Fruit fly (Drosophila melanogaster): ENCODE data around the gene hdm.

hdm gene

dm6 chrX:7968215-7968799 lies 48.4 kb upstream of the hdm start, which contains the start of gene sws (continued):
- TF ChIP-seq CG3838 (GFP tag; optimal IDR thresholded peaks at IDR 0.05) (no peak), nmo (GFP tag; optimal IDR thresholded peaks at IDR 0.05) (peak; percentile 51), CG9437 (GFP tag; optimal IDR thresholded peaks at IDR 0.05) (peak; percentile 28), Bdp1 (GFP tag; optimal IDR thresholded peaks at IDR 0.05) (no peak), abd-A (tag; optimal IDR thresholded peaks at IDR 0.05) (no peak), shn (GFP tag; optimal IDR thresholded peaks at IDR 0.05) (no peak), crol (GFP tag; IDR thresholded peaks at IDR 0.05) (no peak), CG7372 (GFP tag; IDR thresholded peaks at IDR 0.05) (no peak), Meics (GFP tag; optimal IDR thresholded peaks at IDR 0.05) (peak; percentile 53), CG12299 (tag; optimal IDR thresholded peaks at IDR 0.05) (no peak), tio (GFP tag; optimal IDR thresholded peaks at IDR 0.05) (no peak), CG11398 (GFP tag; optimal IDR thresholded peaks at IDR 0.05) (no peak), CG12071 (GFP tag; optimal IDR thresholded peaks at IDR 0.05) (no peak), mld (GFP tag; IDR thresholded peaks at IDR 0.05; ENCODE audit: partially characterized antibody) (peak; percentile 66; the same call in 1 of the 3 replicates), CG4360 (GFP tag; IDR thresholded peaks at IDR 0.05) (no peak), jigr1 (GFP tag; IDR thresholded peaks at IDR 0.05) (no peak), cas (GFP tag; IDR thresholded peaks at IDR 0.05) (no peak), CG3163 (GFP tag; optimal IDR thresholded peaks at IDR 0.05) (no peak), Kr (GFP tag; optimal IDR thresholded peaks at IDR 0.05) (no peak), pan (optimal IDR thresholded peaks at IDR 0.05) (no peak), pan (GFP tag; optimal IDR thresholded peaks at IDR 0.05 in 1 of 2, IDR thresholded peaks at IDR 0.05 in 1 of 2) (no peak), pb (GFP tag; optimal IDR thresholded peaks at IDR 0.05) (no peak), CG12219 (GFP tag; optimal IDR thresholded peaks at IDR 0.05) (no peak), amos (GFP tag; IDR thresholded peaks at IDR 0.05; ENCODE audit: partially characterized antibody) (peak; percentile 75), MTF-1 (GFP tag; optimal IDR thresholded peaks at IDR 0.05; ENCODE audit: borderline replicate concordance) (no peak), run (tag; optimal IDR thresholded peaks at IDR 0.05) (no peak), cato (GFP tag; optimal IDR thresholded peaks at IDR 0.05; ENCODE audit: borderline replicate concordance) (no peak), NC2β (GFP tag; optimal IDR thresholded peaks at IDR 0.05) (no peak), CG32767 (GFP tag; IDR thresholded peaks at IDR 0.05) (no peak), Max (GFP tag; optimal IDR thresholded peaks at IDR 0.05) (no peak), trh (GFP tag; optimal IDR thresholded peaks at IDR 0.05) (no peak), hth (optimal IDR thresholded peaks at IDR 0.05) (no peak), fd102C (GFP tag; optimal IDR thresholded peaks at IDR 0.05) (no peak), BEAF-32 (GFP tag; optimal IDR thresholded peaks at IDR 0.05) (peak; percentile 74), CG13775 (GFP tag; optimal IDR thresholded peaks at IDR 0.05) (peak; percentile 63), cad (GFP tag; optimal IDR thresholded peaks at IDR 0.05) (no peak), Mad (GFP tag; optimal IDR thresholded peaks at IDR 0.05) (no peak), B-H2 (GFP tag; optimal IDR thresholded peaks at IDR 0.05) (no peak), CG10147 (GFP tag; optimal IDR thresholded peaks at IDR 0.05) (peak; percentile 5), pum (GFP tag; optimal IDR thresholded peaks at IDR 0.05) (no peak), ham (GFP tag; IDR thresholded peaks at IDR 0.05) (no peak), CG15514 (GFP tag; optimal IDR thresholded peaks at IDR 0.05) (peak; percentile 43), TFAM (GFP tag; optimal IDR thresholded peaks at IDR 0.05) (no peak), Ptx1 (GFP tag; IDR thresholded peaks at IDR 0.05) (0 out of 2 replicates have a peak, but pooled peaks have one; percentile 22), her (GFP tag; optimal IDR thresholded peaks at IDR 0.05) (no peak), ind (GFP tag; optimal IDR thresholded peaks at IDR 0.05) (peak; percentile 27), CG4617 (GFP tag; optimal IDR thresholded peaks at IDR 0.05; ENCODE audit: borderline replicate concordance) (no peak), HLHmδ (GFP tag; optimal IDR thresholded peaks at IDR 0.05) (no peak), lov (optimal IDR thresholded peaks at IDR 0.05) (no peak), lov (GFP tag; IDR thresholded peaks at IDR 0.05) (no peak), H15 (GFP tag; IDR thresholded peaks at IDR 0.05) (no peak), HLH54F (GFP tag; optimal IDR thresholded peaks at IDR 0.05) (no peak)
